Worm (Caenorhabditis elegans) whole organism, L3 larva: ENCODE results near the gene F38A6.4.

Experiments used
- elt-3 ChIP-seq, 3 experiments: fragments of 150-350 bp in 1 of 3; sonication (generic microtip) in 2 of 3; optimal IDR thresholded peaks; 2 replicates in 2 of 3; 4 replicates in 1 of 3; lab custom pipeline; 2014 to 2017; ENCODE audit warnings: missing biosample characterization in 3 of 3, missing genetic modification characterization in 3 of 3
- jun-1 ChIP-seq: fragments of 150-350 bp; optimal IDR thresholded peaks from 2 replicates; lab custom pipeline; 2014; ENCODE audit warnings: missing biosample characterization, missing genetic modification reagents, missing genetic modification characterization
- lin-39 ChIP-seq: fragments of 150-350 bp; optimal IDR thresholded peaks from 2 replicates; lab custom pipeline; 2018; ENCODE audit warnings: missing biosample characterization, missing genetic modification reagents, missing genetic modification characterization
- nhr-237 ChIP-seq: fragments of 150-350 bp; optimal IDR thresholded peaks from 2 replicates; lab custom pipeline; 2014; ENCODE audit warnings: missing biosample characterization, missing genetic modification characterization

- TF ChIP-seq nhr-237 (tag; lab: Kevin White, UChicago) (no peak), elt-3 (tag; optimal IDR thresholded peaks at IDR 0.05; lab: Kevin White, UChicago) (no peak), jun-1 (tag; lab: Kevin White, UChicago) (no peak), lin-39 (no peak)
Measured at ce11 chrV:20780400-20780799, 5.2 kb upstream of the F38A6.4 start, which contains the start of gene hif-1.
